Fruit fly (Drosophila melanogaster) whole organism: ENCODE results near the gene ara.

ENCODE experiments used
- Dll ChIP-seq: fragments of >200 bp; optimal IDR thresholded peaks from 2 replicates; lab custom pipeline; 2017
- psq ChIP-seq: fragments of >200 bp; optimal IDR thresholded peaks from 2 replicates; lab custom pipeline; 2017

DNA sequence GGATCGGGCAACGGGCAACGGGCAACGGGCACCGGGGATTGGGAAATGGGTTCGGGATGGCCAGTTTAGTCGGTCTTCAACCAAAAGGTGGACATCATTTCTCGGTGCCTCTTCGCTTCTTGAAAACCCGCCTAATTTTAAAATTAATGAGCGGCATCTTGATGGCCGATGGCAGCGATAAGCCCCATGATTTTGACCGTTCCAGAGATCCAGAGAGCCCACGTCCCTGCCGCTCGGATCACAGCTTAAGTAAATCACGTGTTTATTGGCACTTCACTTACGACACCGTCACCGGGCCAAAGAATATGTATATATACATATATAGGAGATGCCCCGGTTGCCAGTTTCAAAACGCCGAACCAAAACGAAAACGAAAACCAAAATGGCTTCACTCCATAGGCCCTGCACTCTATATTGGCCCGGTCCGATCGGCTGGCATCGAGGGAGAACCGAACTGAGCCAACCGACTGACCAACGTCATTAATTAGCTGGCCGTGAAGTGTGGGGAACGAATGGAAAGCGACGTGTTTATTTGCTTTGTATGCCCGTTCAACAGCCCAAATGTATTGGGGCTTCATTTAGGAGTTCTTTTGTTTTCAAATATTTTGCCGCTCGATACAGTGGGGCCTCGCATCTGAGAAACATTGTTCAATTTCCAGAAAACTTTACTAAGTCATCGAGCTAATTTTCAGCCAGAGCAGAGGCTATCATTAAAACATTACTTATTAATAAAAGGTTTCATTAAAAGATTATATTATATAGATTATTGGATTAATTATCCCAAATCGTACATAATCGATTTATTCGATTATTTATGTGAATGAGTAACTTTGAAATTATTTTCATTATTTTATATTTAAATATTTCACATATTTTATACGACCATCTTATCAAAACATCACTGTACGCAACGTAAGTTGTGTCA, 63.6 kb downstream of the ara start:
- TF ChIP-seq Dll (lab: Kevin White, UChicago): no peak
- no peak for TF ChIP-seq psq
